Worm (Caenorhabditis elegans) whole organism, L3 larva: ENCODE results near the gene ins-16.

Experiments used
- ZK546.5 ChIP-seq: sonication (generic microtip); optimal IDR thresholded peaks from 2 replicates; lab custom pipeline; 2017; ENCODE audit warnings: missing biosample characterization, missing genetic modification characterization
- aly-2 ChIP-seq: fragments of 150-350 bp; optimal IDR thresholded peaks from 2 replicates; lab custom pipeline; 2014; ENCODE audit warnings: missing biosample characterization, missing genetic modification characterization
- ama-1 ChIP-seq: fragments of 150-350 bp; optimal IDR thresholded peaks from 2 replicates; lab custom pipeline; 2018
- ceh-16 ChIP-seq: sonication (generic microtip); optimal IDR thresholded peaks from 2 replicates; lab custom pipeline; 2017; ENCODE audit warnings: missing biosample characterization, missing genetic modification characterization
- ceh-28 ChIP-seq: fragments of 150-350 bp; optimal IDR thresholded peaks from 2 replicates; lab custom pipeline; 2014; ENCODE audit warnings: missing biosample characterization, missing genetic modification reagents, missing genetic modification characterization
- ceh-82 ChIP-seq: fragments of 150-350 bp; optimal IDR thresholded peaks from 2 replicates; lab custom pipeline; 2014; ENCODE audit warnings: missing biosample characterization, missing genetic modification characterization
- daf-12 ChIP-seq: fragments of 150-350 bp; optimal IDR thresholded peaks from 2 replicates; lab custom pipeline; 2014; ENCODE audit warnings: missing biosample characterization, missing genetic modification reagents, missing genetic modification characterization
- egl-27 ChIP-seq: sonication (generic microtip); optimal IDR thresholded peaks from 4 replicates; lab custom pipeline; 2017; ENCODE audit warnings: missing biosample characterization, missing genetic modification reagents, missing genetic modification characterization
- elt-2 ChIP-seq: sonication (generic microtip); optimal IDR thresholded peaks from 2 replicates; lab custom pipeline; 2016; ENCODE audit warnings: missing genetic modification reagents, mild to moderate bottlenecking, missing genetic modification characterization, missing compliant biosample characterization
- elt-3 ChIP-seq, 3 experiments: fragments of 150-350 bp in 1 of 3; sonication (generic microtip) in 2 of 3; optimal IDR thresholded peaks; 2 replicates in 2 of 3; 4 replicates in 1 of 3; lab custom pipeline; 2014 to 2017; ENCODE audit warnings: missing biosample characterization in 3 of 3, missing genetic modification characterization in 3 of 3
- eor-1 ChIP-seq, 2 experiments: fragments of 150-350 bp; optimal IDR thresholded peaks; 2 replicates each; lab custom pipeline; 2014 to 2018; ENCODE audit warnings: missing biosample characterization in 2 of 2, missing genetic modification characterization in 2 of 2
- fkh-10 ChIP-seq: sonication (generic microtip); optimal IDR thresholded peaks from 2 replicates; lab custom pipeline; 2017; ENCODE audit warnings: missing biosample characterization, missing genetic modification reagents, missing genetic modification characterization
- fkh-2 ChIP-seq: fragments of 150-350 bp; optimal IDR thresholded peaks from 2 replicates; lab custom pipeline; 2014; ENCODE audit warnings: missing biosample characterization, missing genetic modification reagents, missing genetic modification characterization
- fos-1 ChIP-seq: fragments of 150-350 bp; optimal IDR thresholded peaks from 2 replicates; lab custom pipeline; 2014; ENCODE audit warnings: missing biosample characterization, missing genetic modification characterization
- hmg-11 ChIP-seq: sonication (generic microtip); optimal IDR thresholded peaks from 2 replicates; lab custom pipeline; 2016; ENCODE audit warnings: missing genetic modification characterization, missing compliant biosample characterization
- jun-1 ChIP-seq: fragments of 150-350 bp; optimal IDR thresholded peaks from 2 replicates; lab custom pipeline; 2014; ENCODE audit warnings: missing biosample characterization, missing genetic modification reagents, missing genetic modification characterization
- lin-15B ChIP-seq: fragments of 150-350 bp; optimal IDR thresholded peaks from 2 replicates; lab custom pipeline; 2014; ENCODE audit warnings: missing biosample characterization, missing genetic modification characterization
- lin-39 ChIP-seq: fragments of 150-350 bp; optimal IDR thresholded peaks from 2 replicates; lab custom pipeline; 2018; ENCODE audit warnings: missing biosample characterization, missing genetic modification reagents, missing genetic modification characterization
- mdl-1 ChIP-seq: fragments of 150-350 bp; optimal IDR thresholded peaks from 2 replicates; lab custom pipeline; 2014; ENCODE audit warnings: missing biosample characterization, missing genetic modification characterization
- mml-1 ChIP-seq: fragments of 150-350 bp; sonication (generic microtip); optimal IDR thresholded peaks from 3 replicates; lab custom pipeline; 2014; ENCODE audit warnings: missing biosample characterization, missing genetic modification characterization
- nfya-1 ChIP-seq: sonication (generic microtip); optimal IDR thresholded peaks from 2 replicates; lab custom pipeline; 2017; ENCODE audit warnings: missing genetic modification characterization, mild to moderate bottlenecking, missing compliant biosample characterization, antibody characterized with exemption, moderate library complexity; ENCODE audit not compliant: insufficient read depth
- nhr-12 ChIP-seq: fragments of 150-350 bp; optimal IDR thresholded peaks from 2 replicates; lab custom pipeline; 2014; ENCODE audit warnings: missing biosample characterization, missing genetic modification characterization
- nhr-23 ChIP-seq: fragments of 150-350 bp; optimal IDR thresholded peaks from 2 replicates; lab custom pipeline; 2014; ENCODE audit warnings: missing biosample characterization, missing genetic modification reagents, missing genetic modification characterization
- nhr-237 ChIP-seq: fragments of 150-350 bp; optimal IDR thresholded peaks from 2 replicates; lab custom pipeline; 2014; ENCODE audit warnings: missing biosample characterization, missing genetic modification characterization
- nhr-25 ChIP-seq: sonication (generic microtip); optimal IDR thresholded peaks from 2 replicates; lab custom pipeline; 2017; ENCODE audit warnings: missing biosample characterization, missing genetic modification characterization
- nhr-43 ChIP-seq: sonication (generic microtip); optimal IDR thresholded peaks from 2 replicates; lab custom pipeline; 2016; ENCODE audit warnings: mild to moderate bottlenecking, missing genetic modification characterization, missing compliant biosample characterization; ENCODE audit not compliant: poor library complexity, severe bottlenecking
- nhr-67 ChIP-seq: fragments of 150-350 bp; optimal IDR thresholded peaks from 2 replicates; lab custom pipeline; 2014; ENCODE audit warnings: missing biosample characterization, missing genetic modification characterization
- nhr-76 ChIP-seq: fragments of 150-350 bp; sonication (generic microtip); optimal IDR thresholded peaks from 5 replicates; lab custom pipeline; 2014; ENCODE audit warnings: missing biosample characterization, missing genetic modification characterization
- nhr-77 ChIP-seq: fragments of 150-350 bp; optimal IDR thresholded peaks from 2 replicates; lab custom pipeline; 2014; ENCODE audit warnings: missing biosample characterization, missing genetic modification characterization
- pha-4 ChIP-seq: fragments of 150-350 bp; optimal IDR thresholded peaks from 2 replicates; lab custom pipeline; 2014; ENCODE audit warnings: missing biosample characterization, missing genetic modification reagents, missing genetic modification characterization
- pqm-1 ChIP-seq: fragments of 150-350 bp; optimal IDR thresholded peaks from 2 replicates; lab custom pipeline; 2017; ENCODE audit warnings: missing biosample characterization, missing genetic modification characterization, inconsistent platforms
- sea-2 ChIP-seq: fragments of 150-350 bp; sonication (generic microtip); optimal IDR thresholded peaks from 4 replicates; lab custom pipeline; 2014; ENCODE audit warnings: missing biosample characterization, missing genetic modification reagents, missing genetic modification characterization
- skn-1 ChIP-seq: fragments of 150-350 bp; optimal IDR thresholded peaks from 2 replicates; lab custom pipeline; 2014; ENCODE audit warnings: missing biosample characterization, missing genetic modification characterization
- snpc-4 ChIP-seq: fragments of 150-350 bp; optimal IDR thresholded peaks from 2 replicates; lab custom pipeline; 2014; ENCODE audit warnings: missing biosample characterization, missing genetic modification characterization
- tbx-2 ChIP-seq: sonication (generic microtip); optimal IDR thresholded peaks from 2 replicates; lab custom pipeline; 2016; ENCODE audit warnings: mild to moderate bottlenecking, missing genetic modification characterization, missing compliant biosample characterization
- unc-62 ChIP-seq: fragments of 150-350 bp; sonication (generic microtip); optimal IDR thresholded peaks from 4 replicates; lab custom pipeline; 2014; ENCODE audit warnings: missing biosample characterization, missing genetic modification reagents, missing genetic modification characterization
- zag-1 ChIP-seq: fragments of 150-350 bp; optimal IDR thresholded peaks from 2 replicates; lab custom pipeline; 2014; ENCODE audit warnings: missing biosample characterization, missing genetic modification characterization
- ztf-11 ChIP-seq: fragments of 150-350 bp; optimal IDR thresholded peaks from 2 replicates; lab custom pipeline; 2014; ENCODE audit warnings: missing biosample characterization, missing genetic modification characterization
- ztf-4 ChIP-seq: fragments of 150-350 bp; optimal IDR thresholded peaks from 2 replicates; lab custom pipeline; 2014; ENCODE audit warnings: missing biosample characterization, missing genetic modification characterization

Gene ins-16

DNA sequence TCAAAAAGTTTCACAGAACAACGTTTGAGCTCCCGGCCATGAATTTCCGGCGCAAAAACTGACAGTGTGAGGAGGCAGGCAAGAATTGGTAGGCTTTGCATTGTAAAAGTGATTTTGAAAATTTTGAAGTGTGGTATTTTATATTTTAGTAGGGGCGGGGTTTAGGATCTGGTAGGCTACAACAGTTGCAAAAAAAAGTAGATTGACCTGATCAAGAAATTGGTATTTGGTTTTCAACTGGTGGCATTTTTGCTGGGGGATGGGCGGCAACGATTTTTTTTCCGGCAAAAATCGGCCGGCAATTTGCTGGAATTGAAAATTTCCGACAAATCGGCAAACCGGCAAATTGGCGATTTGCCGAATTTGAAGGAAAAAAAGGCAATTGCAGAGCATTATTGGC lies at the start of gene ins-16:
Gene ins-16 (minus strand): TSS at position 101 of the 400 bp plus-strand sequence.
- no peak for TF ChIP-seq zag-1 (tag; lab: Kevin White, UChicago)
- TF ChIP-seq fkh-2 = no peak
- TF ChIP-seq eor-1 (tag; optimal IDR thresholded peaks at IDR 0.05; lab: Kevin White, UChicago) = no peak
- TF ChIP-seq, all 47 proteins: peak for 0

DNA sequence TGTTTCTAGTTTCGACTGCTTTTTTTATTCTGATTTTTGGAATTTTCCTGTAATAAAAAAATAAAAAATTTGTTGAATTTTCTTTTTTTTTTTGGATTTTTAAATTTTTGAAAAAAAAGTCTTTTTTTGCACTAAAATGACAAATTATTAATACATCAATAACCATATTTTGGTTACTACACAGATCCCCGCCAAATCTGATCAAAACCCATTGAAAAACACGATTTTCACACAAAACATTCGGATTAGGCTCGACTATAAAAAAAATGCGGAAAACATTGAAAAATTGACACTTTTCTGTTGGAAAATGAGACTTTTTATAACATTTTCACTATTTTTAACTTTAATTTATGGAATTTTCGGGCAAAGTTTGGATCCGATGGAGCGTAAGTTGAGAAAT lies 49.5 kb upstream of the ins-16 start, which contains the start of gene Y48G9A.7:
Gene Y48G9A.7 (plus strand): TSS at position 301 of the 400 bp plus-strand sequence.
- TF ChIP-seq daf-12 (no peak), mml-1 (tag; lab: Kevin White, UChicago) (no peak), ceh-28 (no peak), egl-27 (tag; lab: Kevin White, UChicago) (no peak), nhr-77 (tag; lab: Kevin White, UChicago) (no peak), fkh-10 (no peak), hmg-11 (no peak), mdl-1 (no peak), fos-1 (no peak), unc-62 (GFP tag; lab: Kevin White, UChicago) (no peak), nhr-67 (tag; lab: Kevin White, UChicago) (no peak), ZK546.5 (tag; lab: Kevin White, UChicago) (no peak), fkh-2 (no peak), jun-1 (tag; lab: Kevin White, UChicago) (no peak), zag-1 (tag; lab: Kevin White, UChicago) (no peak), ztf-11 (no peak), ceh-16 (tag; lab: Kevin White, UChicago) (no peak), ama-1 (lab: Kevin White, UChicago) (no peak), nhr-43 (no peak)

DNA sequence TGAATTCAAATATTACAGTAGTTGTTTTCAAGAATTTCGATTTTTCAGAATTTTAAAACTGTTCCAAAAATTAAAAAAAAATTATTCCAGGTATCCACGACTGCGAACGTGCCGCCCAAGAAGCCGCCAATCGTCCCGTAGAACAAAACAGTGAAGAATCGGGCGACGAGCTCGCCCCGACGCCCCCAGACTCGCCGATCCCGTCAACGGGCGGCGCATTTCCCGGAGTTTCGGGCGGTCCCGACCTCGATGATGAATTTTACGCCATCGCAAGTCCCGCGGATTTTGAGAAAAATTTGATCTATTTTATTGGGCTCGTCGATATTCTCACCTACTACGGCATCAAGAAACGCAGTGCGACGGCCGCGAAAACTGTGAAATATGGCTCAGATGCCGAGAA lies 45.2 kb upstream of the ins-16 start:
- TF ChIP-seq fos-1 (no peak), egl-27 (tag; lab: Kevin White, UChicago) (no peak), pqm-1 (tag; lab: Kevin White, UChicago) (no peak), sea-2 (GFP tag; lab: Kevin White, UChicago) (no peak)

DNA sequence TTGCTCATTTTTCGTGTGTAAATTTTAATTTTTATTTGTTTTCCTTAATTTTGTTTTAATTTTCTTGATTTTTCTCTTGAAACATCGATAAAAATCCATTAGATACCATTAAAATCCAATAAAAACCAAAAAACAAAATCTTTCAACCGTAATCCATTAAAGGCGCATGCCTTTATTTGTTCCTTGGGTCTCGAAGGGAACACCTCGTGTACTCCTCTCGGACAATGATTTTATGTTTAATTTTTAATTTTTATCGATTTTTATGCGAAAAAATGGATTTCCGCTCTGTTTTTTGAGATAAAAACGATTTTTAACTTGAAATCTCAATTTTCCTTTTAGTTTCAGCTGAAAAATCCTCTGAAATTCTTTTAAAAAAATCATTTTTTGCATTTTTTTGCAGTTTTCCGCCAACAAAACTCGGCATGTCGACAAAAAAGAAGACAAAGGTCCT lies 41.2 kb upstream of the ins-16 start, which contains the start of gene ppk-2:
Gene ppk-2 (plus strand): TSS at position 401 of the 451 bp plus-strand sequence.
- no peak for TF ChIP-seq unc-62 (GFP tag; lab: Kevin White, UChicago)
- TF ChIP-seq skn-1 (tag; lab: Kevin White, UChicago) = no peak
- no peak for TF ChIP-seq sea-2 (GFP tag; lab: Kevin White, UChicago)
- TF ChIP-seq egl-27 (tag; lab: Kevin White, UChicago) = no peak
- no peak for TF ChIP-seq ztf-11
- TF ChIP-seq nhr-77 (tag; lab: Kevin White, UChicago) = no peak
- TF ChIP-seq ceh-28 = no peak
- TF ChIP-seq fkh-10 = no peak
- TF ChIP-seq elt-2 (tag; lab: Kevin White, UChicago) = no peak
- TF ChIP-seq aly-2 (tag; lab: Kevin White, UChicago) = no peak
- TF ChIP-seq zag-1 (tag; lab: Kevin White, UChicago) = no peak
- TF ChIP-seq nhr-76 (tag; lab: Kevin White, UChicago) = no peak
- no peak for TF ChIP-seq hmg-11
- TF ChIP-seq ztf-4 (tag; lab: Kevin White, UChicago) = no peak

DNA sequence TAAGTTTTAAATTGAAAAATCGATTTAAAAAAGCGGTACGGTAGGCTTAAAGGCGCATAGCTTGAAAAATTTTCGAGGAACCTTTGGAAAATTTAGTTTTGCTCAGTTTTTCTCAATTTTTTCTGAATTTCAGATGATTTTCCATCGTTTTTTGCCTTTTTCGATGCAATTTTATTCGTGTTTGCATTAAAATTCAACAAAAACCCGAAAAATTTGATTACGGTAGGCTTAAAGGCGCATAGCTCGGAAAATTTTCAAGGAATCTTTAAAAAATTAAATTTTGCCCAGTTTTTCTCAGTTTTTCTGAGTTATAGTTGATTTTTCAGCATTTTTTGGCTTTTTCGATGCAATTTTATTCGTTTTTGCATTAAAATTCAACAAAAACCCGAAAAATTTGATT lies 40.6 kb upstream of the ins-16 start:
- TF ChIP-seq jun-1 (tag; lab: Kevin White, UChicago) (no peak), unc-62 (GFP tag; lab: Kevin White, UChicago) (no peak), nhr-12 (tag; lab: Kevin White, UChicago) (no peak), lin-39 (tag; lab: Kevin White, UChicago) (no peak), nhr-237 (tag; lab: Kevin White, UChicago) (no peak), ZK546.5 (tag; lab: Kevin White, UChicago) (no peak)

DNA sequence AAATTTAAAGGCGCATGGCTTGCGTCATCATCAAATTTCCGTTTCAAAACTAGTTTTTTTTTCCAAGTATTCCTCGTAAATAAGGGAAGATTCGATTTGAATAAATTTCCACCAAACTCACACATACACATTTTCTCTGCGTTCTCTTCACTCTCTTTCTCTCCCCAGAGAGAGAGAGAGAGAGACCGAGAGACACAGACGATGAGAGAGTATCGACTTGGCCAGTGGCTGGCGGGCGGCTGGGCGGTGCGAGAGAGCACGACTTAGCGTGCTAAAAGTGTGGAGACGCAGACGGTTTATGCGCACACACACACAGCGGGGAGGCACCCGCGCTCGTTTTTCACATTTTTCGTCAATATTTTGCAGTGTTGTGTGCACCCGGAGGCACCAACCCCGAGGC lies 40.1 kb upstream of the ins-16 start:
- no peak for TF ChIP-seq snpc-4 (tag; lab: Kevin White, UChicago)
- TF ChIP-seq egl-27 (tag; lab: Kevin White, UChicago) = no peak
- TF ChIP-seq nhr-76 (tag; lab: Kevin White, UChicago) = no peak
- TF ChIP-seq jun-1 (tag; lab: Kevin White, UChicago) = peak; percentile 42
- TF ChIP-seq nhr-77 (tag; lab: Kevin White, UChicago) = no peak
- TF ChIP-seq lin-39 (tag; lab: Kevin White, UChicago) = peak; percentile 55
- TF ChIP-seq nhr-12 (tag; lab: Kevin White, UChicago) = no peak
- TF ChIP-seq lin-15B (tag; lab: Kevin White, UChicago) = peak; percentile 56
- TF ChIP-seq nhr-23 (tag; lab: Kevin White, UChicago) = peak; percentile 56
- TF ChIP-seq fkh-10 = peak; percentile 94
- peak; percentile 22 for TF ChIP-seq pqm-1 (tag; lab: Kevin White, UChicago)
- no peak for TF ChIP-seq nhr-25 (tag; lab: Kevin White, UChicago)
- TF ChIP-seq elt-3 (tag; optimal IDR thresholded peaks at IDR 0.05; lab: Kevin White, UChicago) = no peak
- peak; percentile 54 for TF ChIP-seq elt-2 (tag; lab: Kevin White, UChicago)
- TF ChIP-seq aly-2 (tag; lab: Kevin White, UChicago) = no peak
- TF ChIP-seq ceh-28 = peak; percentile 94
- TF ChIP-seq mdl-1 = no peak
- peak; percentile 54 for TF ChIP-seq tbx-2 (tag; lab: Kevin White, UChicago)
- peak; percentile 75 for TF ChIP-seq pha-4 (tag; lab: Kevin White, UChicago)
- TF ChIP-seq hmg-11 = peak; percentile 97
- peak; percentile 42 for TF ChIP-seq sea-2 (GFP tag; lab: Kevin White, UChicago)
- TF ChIP-seq nfya-1 (tag; lab: Kevin White, UChicago) = peak; percentile 98
- TF ChIP-seq ztf-4 (tag; lab: Kevin White, UChicago) = no peak
- no peak for TF ChIP-seq nhr-237 (tag; lab: Kevin White, UChicago)
- TF ChIP-seq ceh-82 = peak; percentile 65
- TF ChIP-seq skn-1 (tag; lab: Kevin White, UChicago) = no peak
